Worm (Caenorhabditis elegans) whole organism, mixed stage, embryonic: ENCODE results near the gene spp-6.

ENCODE experiments used
- blmp-1 ChIP-seq: fragments of 150-350 bp; optimal IDR thresholded peaks from 2 replicates; lab custom pipeline; 2014; ENCODE audit warnings: missing biosample characterization, missing genetic modification characterization
- cnd-1 ChIP-seq: fragments of 200-800 bp; sonication (Bioruptor generic); optimal IDR thresholded peaks from 2 replicates; lab custom pipeline; 2018; ENCODE audit warnings: mild to moderate bottlenecking, missing genetic modification characterization, missing compliant biosample characterization
- nhr-12 ChIP-seq: fragments of 150-350 bp; optimal IDR thresholded peaks from 2 replicates; lab custom pipeline; 2014; ENCODE audit warnings: missing biosample characterization, missing genetic modification characterization
- nhr-237 ChIP-seq: fragments of 150-350 bp; optimal IDR thresholded peaks from 2 replicates; lab custom pipeline; 2014; ENCODE audit warnings: missing biosample characterization, missing genetic modification characterization
- nhr-76 ChIP-seq: sonication (generic microtip); optimal IDR thresholded peaks from 2 replicates; lab custom pipeline; 2017; ENCODE audit warnings: missing biosample characterization, missing genetic modification characterization
- unc-62 ChIP-seq: fragments of 150-350 bp; optimal IDR thresholded peaks from 2 replicates; lab custom pipeline; 2014; ENCODE audit warnings: missing biosample characterization, missing genetic modification reagents, missing genetic modification characterization
- zip-8 ChIP-seq: fragments of 150-350 bp; optimal IDR thresholded peaks from 2 replicates; lab custom pipeline; 2014; ENCODE audit warnings: missing biosample characterization, missing genetic modification characterization

- TF ChIP-seq unc-62: no peak
- no peak for TF ChIP-seq nhr-76 (tag; lab: Kevin White, UChicago)
- TF ChIP-seq zip-8: no peak
- no peak for TF ChIP-seq cnd-1 (tag; lab: Kevin White, UChicago)
- no peak for TF ChIP-seq nhr-237
- TF ChIP-seq nhr-12: no peak
- TF ChIP-seq blmp-1 (tag; lab: Kevin White, UChicago): no peak
Observed at ce11 chrX:7315329-7315728, 1.8 kb upstream of the spp-6 start, which contains the start of gene spp-3.
